Worm (Caenorhabditis elegans): ENCODE data around the gene T14G8.3.
A peak's percentile ranks its signal among the peaks of the same experiment; 100 is the strongest.

Gene T14G8.3

DNA sequence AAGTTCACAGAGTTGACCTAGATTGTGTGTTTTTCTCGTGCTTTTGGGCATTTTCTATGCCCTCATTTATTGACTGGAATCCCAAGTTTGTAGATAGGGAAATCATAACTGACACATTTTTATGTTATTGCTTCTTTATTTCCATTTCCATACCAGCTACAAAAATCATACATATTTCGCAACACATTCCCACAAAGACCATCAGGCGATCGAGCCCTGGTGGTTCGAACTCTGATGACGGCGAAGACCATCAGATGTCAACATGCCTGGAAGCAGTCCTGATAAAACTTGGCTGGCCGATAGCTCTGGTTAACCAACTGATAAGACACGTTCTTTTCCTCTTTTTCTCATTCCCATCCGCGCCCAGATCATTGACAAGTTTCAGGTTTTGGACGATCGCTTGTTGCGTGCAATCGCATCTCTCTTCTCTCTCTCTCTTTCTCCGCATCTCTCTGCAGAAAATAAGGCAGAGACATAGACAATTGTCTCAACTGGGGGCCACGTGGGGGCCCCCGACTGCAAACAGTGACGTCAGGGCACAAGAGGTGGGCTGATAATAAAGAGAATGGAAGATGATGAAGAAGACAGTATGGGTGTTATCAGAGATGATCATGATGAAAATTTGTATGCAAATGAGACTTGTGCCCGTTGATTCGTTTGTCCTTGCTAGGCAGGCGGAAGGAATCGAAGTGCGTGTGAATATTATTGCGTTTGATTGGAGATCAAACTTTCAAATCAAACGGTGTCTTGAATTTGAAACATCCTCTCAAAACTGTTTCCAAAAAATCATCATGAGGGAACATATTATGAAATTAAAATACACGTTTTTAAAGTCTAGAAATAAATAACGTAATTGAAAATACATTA, 11.2 kb downstream of the T14G8.3 start (continued):
- peak; percentile 1 for TF ChIP-seq mab-5 (tag; optimal IDR thresholded peaks at IDR 0.05)
- peak; percentile 80 for TF ChIP-seq sem-4 (tag; optimal IDR thresholded peaks at IDR 0.05)
- TF ChIP-seq fos-1 (tag; optimal IDR thresholded peaks at IDR 0.05): peak; percentile 97
- TF ChIP-seq blmp-1 (tag; optimal IDR thresholded peaks at IDR 0.05; ENCODE audit: insufficient read depth): peak; percentile 72
- peak; percentile 63 for TF ChIP-seq nhr-77 (tag; optimal IDR thresholded peaks at IDR 0.05)
- no peak for TF ChIP-seq ceh-82 (tag; optimal IDR thresholded peaks at IDR 0.05)
- TF ChIP-seq elt-1 (tag; optimal IDR thresholded peaks at IDR 0.05): no peak
- TF ChIP-seq ceh-16 (tag; optimal IDR thresholded peaks at IDR 0.05): no peak
- TF ChIP-seq zag-1 (tag; optimal IDR thresholded peaks at IDR 0.05): no peak
- TF ChIP-seq F13H6.1 (tag; optimal IDR thresholded peaks at IDR 0.05): peak; percentile 98
- no peak for TF ChIP-seq aly-2 (tag; optimal IDR thresholded peaks at IDR 0.05)
- peak; percentile 99 for TF ChIP-seq mdl-1 (tag; optimal IDR thresholded peaks at IDR 0.05)
- no peak for TF ChIP-seq dmd-4 (tag; optimal IDR thresholded peaks at IDR 0.05)
- TF ChIP-seq peb-1 (tag; optimal IDR thresholded peaks at IDR 0.05): no peak
- TF ChIP-seq Y55F3AM.14 (GFP tag; optimal IDR thresholded peaks at IDR 0.05): peak; percentile 90
- peak; percentile 93 for TF ChIP-seq egl-27 (tag; optimal IDR thresholded peaks at IDR 0.05)
- no peak for TF ChIP-seq lin-11 (tag; optimal IDR thresholded peaks at IDR 0.05)
- no peak for TF ChIP-seq ztf-1 (GFP tag; conservative IDR thresholded peaks at IDR 0.05)
- peak; percentile 96 for TF ChIP-seq nhr-21 (tag; optimal IDR thresholded peaks at IDR 0.05)
- TF ChIP-seq ama-1 (optimal IDR thresholded peaks at IDR 0.05): no peak

ce11 chrX:12873688-12874364, 12.8 kb downstream of the T14G8.3 start:
- TF ChIP-seq ztf-1 (GFP tag; conservative IDR thresholded peaks at IDR 0.05) (no peak), mdl-1 (tag; optimal IDR thresholded peaks at IDR 0.05) (peak in 1 of 2 experiments; percentile 53), nhr-6 (tag; optimal IDR thresholded peaks at IDR 0.05) (peak; percentile 15), skn-1 (tag; optimal IDR thresholded peaks at IDR 0.05) (no peak), snpc-4 (tag; optimal IDR thresholded peaks at IDR 0.05) (no peak), sma-9 (GFP tag; optimal IDR thresholded peaks at IDR 0.05) (peak; percentile 81), sma-9 (tag; optimal IDR thresholded peaks at IDR 0.05) (no peak), crh-2 (tag; optimal IDR thresholded peaks at IDR 0.05) (peak; percentile 39), lsy-2 (tag; optimal IDR thresholded peaks at IDR 0.05) (peak in 1 of 2 experiments; percentile 39), ceh-16 (tag; optimal IDR thresholded peaks at IDR 0.05) (no peak), sma-3 (GFP tag; optimal IDR thresholded peaks at IDR 0.05) (peak; percentile 33), nhr-129 (tag; optimal IDR thresholded peaks at IDR 0.05) (peak; percentile 79), ztf-4 (tag; optimal IDR thresholded peaks at IDR 0.05) (peak; percentile 48), nhr-23 (tag; optimal IDR thresholded peaks at IDR 0.05) (no peak), F13H6.1 (tag; optimal IDR thresholded peaks at IDR 0.05) (peak; percentile 78)

DNA sequence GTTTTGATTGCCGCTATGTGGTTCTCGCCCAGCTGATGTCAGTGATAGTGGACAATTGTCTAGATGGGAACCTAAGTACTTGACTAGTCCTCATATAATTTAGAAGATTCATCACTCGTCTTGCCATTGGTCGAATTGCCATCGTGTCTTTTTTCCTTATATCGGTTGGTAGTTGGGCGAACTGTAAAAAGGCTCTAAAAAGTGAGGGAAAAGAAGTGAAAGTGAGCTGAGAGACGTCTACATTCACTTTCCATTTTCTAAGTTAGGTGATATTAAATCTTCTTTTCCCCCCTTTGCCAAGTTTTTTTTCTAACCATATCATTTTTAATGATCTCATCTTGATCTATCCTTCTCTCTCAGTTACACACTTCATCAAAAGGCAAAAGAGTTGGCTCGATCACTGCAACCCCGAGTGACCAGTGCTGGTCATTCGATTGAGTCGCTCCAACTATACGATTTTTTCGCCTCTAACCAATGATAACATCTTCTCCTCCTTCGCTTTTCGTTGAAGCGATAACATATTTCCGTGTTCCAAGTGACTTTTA, 13.8 kb downstream of the T14G8.3 start:
- peak; percentile 18 for TF ChIP-seq fos-1 (tag; optimal IDR thresholded peaks at IDR 0.05)
- TF ChIP-seq nhr-11 (tag; optimal IDR thresholded peaks at IDR 0.05): no peak
- no peak for TF ChIP-seq sem-4 (tag; optimal IDR thresholded peaks at IDR 0.05)
- peak; percentile 5 for TF ChIP-seq egl-27 (tag; optimal IDR thresholded peaks at IDR 0.05)
- peak; percentile 32 for TF ChIP-seq nhr-25 (tag; optimal IDR thresholded peaks at IDR 0.05)
- TF ChIP-seq sma-3 (GFP tag; optimal IDR thresholded peaks at IDR 0.05): peak; percentile 48
- no peak for TF ChIP-seq Y55F3AM.14 (GFP tag; optimal IDR thresholded peaks at IDR 0.05)
- TF ChIP-seq blmp-1 (tag; optimal IDR thresholded peaks at IDR 0.05; ENCODE audit: insufficient read depth): peak; percentile 98

DNA sequence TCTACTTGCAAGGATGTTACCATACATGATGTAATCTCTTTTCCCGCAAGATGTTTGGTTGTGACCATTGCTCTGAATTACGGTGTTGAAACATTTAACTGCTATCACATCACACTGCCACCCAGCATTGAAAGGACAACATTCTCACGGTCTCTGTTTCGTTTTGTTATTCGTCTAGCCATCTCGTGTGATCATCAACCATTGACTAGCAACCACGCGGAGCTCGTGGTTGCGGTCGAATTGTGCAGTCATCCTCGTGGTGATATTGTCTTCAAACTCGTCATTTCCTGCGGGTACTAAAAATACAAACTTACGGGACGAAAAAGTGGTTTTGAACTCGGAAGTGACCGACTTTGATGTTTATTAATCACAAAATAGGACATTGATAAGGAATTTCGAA, 14.6 kb downstream of the T14G8.3 start:
- TF ChIP-seq blmp-1 (tag; optimal IDR thresholded peaks at IDR 0.05; ENCODE audit: insufficient read depth) (no peak), sma-9 (GFP tag; optimal IDR thresholded peaks at IDR 0.05) (peak; percentile 68), sma-9 (tag; optimal IDR thresholded peaks at IDR 0.05) (no peak), ztf-4 (tag; optimal IDR thresholded peaks at IDR 0.05) (no peak), egl-27 (tag; optimal IDR thresholded peaks at IDR 0.05) (no peak), nhr-77 (tag; optimal IDR thresholded peaks at IDR 0.05) (no peak), nhr-237 (tag; optimal IDR thresholded peaks at IDR 0.05) (no peak), sem-4 (tag; optimal IDR thresholded peaks at IDR 0.05) (no peak), nhr-12 (tag; optimal IDR thresholded peaks at IDR 0.05) (no peak), lsy-2 (tag; optimal IDR thresholded peaks at IDR 0.05) (peak in 1 of 2 experiments; percentile 44), unc-62 (GFP tag; optimal IDR thresholded peaks at IDR 0.05) (no peak), nhr-129 (tag; optimal IDR thresholded peaks at IDR 0.05) (peak; percentile 87), unc-39 (tag; optimal IDR thresholded peaks at IDR 0.05) (no peak), F13H6.1 (tag; optimal IDR thresholded peaks at IDR 0.05) (peak; percentile 14), snpc-4 (tag; optimal IDR thresholded peaks at IDR 0.05) (no peak), ama-1 (optimal IDR thresholded peaks at IDR 0.05) (no peak), peb-1 (tag; optimal IDR thresholded peaks at IDR 0.05) (no peak), lin-39 (tag; optimal IDR thresholded peaks at IDR 0.05) (no peak), ztf-1 (GFP tag; conservative IDR thresholded peaks at IDR 0.05) (no peak), nhr-6 (tag; optimal IDR thresholded peaks at IDR 0.05) (no peak), mdl-1 (tag; optimal IDR thresholded peaks at IDR 0.05) (no peak)

Data from whole organism, L2 larva.